Fruit fly (Drosophila melanogaster) whole organism, embryonic: ENCODE data around the gene CG10341.

Experiments used
- Abd-B ChIP-seq: fragments of 200-800 bp; sonication (Bioruptor generic); optimal IDR thresholded peaks from 2 replicates; lab custom pipeline; 2018; ENCODE audit warnings: missing biosample characterization, mild to moderate bottlenecking, missing genetic modification characterization, moderate library complexity
- CG10267 ChIP-seq: fragments of 200-800 bp; sonication (Bioruptor generic); optimal IDR thresholded peaks from 2 replicates; lab custom pipeline; 2018; ENCODE audit warnings: missing biosample characterization, mild to moderate bottlenecking, missing genetic modification characterization, moderate library complexity
- CG12104 ChIP-seq: fragments of 200-800 bp; sonication (Bioruptor generic); optimal IDR thresholded peaks from 3 replicates; lab custom pipeline; 2016; ENCODE audit warnings: missing biosample characterization, missing genetic modification characterization
- CG12744 ChIP-seq: fragments of 200-800 bp; sonication (Bioruptor generic); optimal IDR thresholded peaks from 2 replicates; lab custom pipeline; 2016; ENCODE audit warnings: missing biosample characterization, missing genetic modification characterization
- CG13624 ChIP-seq: fragments of 200-800 bp; sonication (Bioruptor generic); optimal IDR thresholded peaks from 2 replicates; lab custom pipeline; 2016; ENCODE audit warnings: missing biosample characterization, missing genetic modification characterization
- CG1603 ChIP-seq: fragments of 200-800 bp; sonication (Bioruptor generic); optimal IDR thresholded peaks from 2 replicates; lab custom pipeline; 2019; ENCODE audit warnings: missing biosample characterization, mild to moderate bottlenecking, missing genetic modification characterization, moderate library complexity
- CG17802 ChIP-seq: fragments of 200-800 bp; sonication (Bioruptor generic); optimal IDR thresholded peaks from 2 replicates; lab custom pipeline; 2018; ENCODE audit warnings: missing biosample characterization, mild to moderate bottlenecking, missing genetic modification characterization, moderate library complexity
- CG2712 ChIP-seq: fragments of 200-800 bp; optimal IDR thresholded peaks from 3 replicates; lab custom pipeline; 2019; ENCODE audit warnings: missing biosample characterization, mild to moderate bottlenecking, missing genetic modification characterization, moderate library complexity
- CG31224 ChIP-seq: fragments of 200-800 bp; sonication (Bioruptor generic); IDR thresholded peaks from 2 replicates; pipeline ENCODE4 v1.3.6; 2022; ENCODE audit warnings: missing biosample characterization, missing genetic modification characterization
- CG32772 ChIP-seq: fragments of 200-800 bp; sonication (Bioruptor generic); IDR thresholded peaks from 2 replicates; pipeline ENCODE4 v1.3.6; 2022; ENCODE audit warnings: missing biosample characterization, missing genetic modification characterization
- CG42726 ChIP-seq: fragments of 200-800 bp; sonication (Bioruptor generic); IDR thresholded peaks from 2 replicates; pipeline ENCODE4 v1.3.6; 2022; ENCODE audit warnings: missing biosample characterization, missing genetic modification characterization; ENCODE audit not compliant: partially characterized antibody
- CG4328 ChIP-seq: fragments of 200-800 bp; sonication (Bioruptor generic); optimal IDR thresholded peaks from 3 replicates; lab custom pipeline; 2017; ENCODE audit warnings: missing biosample characterization, missing genetic modification reagents, missing genetic modification characterization
- CG6854 ChIP-seq: fragments of 200-800 bp; sonication (Bioruptor generic); optimal IDR thresholded peaks from 3 replicates; lab custom pipeline; 2017; ENCODE audit warnings: missing biosample characterization, mild to moderate bottlenecking, missing genetic modification characterization
- CG7271 ChIP-seq: fragments of 200-800 bp; sonication (Bioruptor generic); optimal IDR thresholded peaks from 2 replicates; lab custom pipeline; 2018; ENCODE audit warnings: missing biosample characterization, mild to moderate bottlenecking, missing genetic modification characterization, moderate library complexity
- CG7556 ChIP-seq: fragments of 200-800 bp; sonication (Bioruptor generic); optimal IDR thresholded peaks from 2 replicates; lab custom pipeline; 2017; ENCODE audit warnings: missing biosample characterization, mild to moderate bottlenecking, missing genetic modification characterization
- CG8089 ChIP-seq: fragments of 200-800 bp; sonication (Bioruptor generic); optimal IDR thresholded peaks from 3 replicates; lab custom pipeline; 2016; ENCODE audit warnings: missing biosample characterization, missing genetic modification characterization
- CG8290 ChIP-seq, 3 experiments: fragments of 200-800 bp; sonication (Bioruptor generic); optimal IDR thresholded peaks; 2 replicates each; lab custom pipeline; 2016 to 2019; ENCODE audit warnings: missing biosample characterization in 3 of 3, missing genetic modification characterization in 3 of 3, mild to moderate bottlenecking in 2 of 3, moderate library complexity in 1 of 3
- CG9876 ChIP-seq: fragments of 200-800 bp; sonication (Bioruptor generic); optimal IDR thresholded peaks from 2 replicates; lab custom pipeline; 2016; ENCODE audit warnings: missing biosample characterization, missing genetic modification characterization
- Dll ChIP-seq: fragments of 200-800 bp; sonication (Bioruptor generic); IDR thresholded peaks from 4 replicates; pipeline ENCODE4 v1.3.6; 2022; ENCODE audit warnings: missing biosample characterization, missing genetic modification characterization; ENCODE audit not compliant: partially characterized antibody
- Dref ChIP-seq: fragments of 200-800 bp; sonication (Bioruptor generic); IDR thresholded peaks from 2 replicates; pipeline ENCODE4 v1.3.6; 2022; ENCODE audit warnings: missing biosample characterization, missing genetic modification characterization
- Drgx ChIP-seq: fragments of 200-800 bp; sonication (Bioruptor generic); IDR thresholded peaks from 2 replicates; pipeline ENCODE4 v1.3.6; 2022; ENCODE audit warnings: missing biosample characterization, missing genetic modification characterization
- E2f2 ChIP-seq: fragments of 200-800 bp; sonication (Bioruptor generic); IDR thresholded peaks from 2 replicates; pipeline ENCODE4 v1.3.6; 2022; ENCODE audit warnings: missing biosample characterization, missing genetic modification characterization
- Gug ChIP-seq: fragments of 200-800 bp; sonication (Bioruptor generic); IDR thresholded peaks from 4 replicates; pipeline ENCODE4 v1.3.6; 2022; ENCODE audit warnings: missing biosample characterization, missing genetic modification characterization
- HLH4C ChIP-seq: fragments of 200-800 bp; sonication (Bioruptor generic); IDR thresholded peaks from 3 replicates; pipeline ENCODE4 v1.3.6; 2022; ENCODE audit warnings: missing biosample characterization, missing genetic modification characterization; ENCODE audit not compliant: partially characterized antibody
- Jarid2 ChIP-seq: fragments of 200-800 bp; sonication (Bioruptor generic); optimal IDR thresholded peaks from 3 replicates; lab custom pipeline; 2017; ENCODE audit warnings: mild to moderate bottlenecking, missing biosample characterization, missing genetic modification reagents, missing genetic modification characterization
- MBD-R2 ChIP-seq: fragments of 200-800 bp; sonication (Bioruptor generic); IDR thresholded peaks from 2 replicates; pipeline ENCODE4 v1.3.6; 2022; ENCODE audit warnings: missing biosample characterization, missing genetic modification characterization
- MTF-1 ChIP-seq: fragments of 200-800 bp; sonication (Bioruptor generic); optimal IDR thresholded peaks from 2 replicates; lab custom pipeline; 2018; ENCODE audit warnings: missing biosample characterization, mild to moderate bottlenecking, missing genetic modification characterization, borderline replicate concordance
- NK7.1 ChIP-seq: fragments of 200-800 bp; sonication (Bioruptor generic); optimal IDR thresholded peaks from 3 replicates; lab custom pipeline; 2016; ENCODE audit warnings: missing biosample characterization, missing genetic modification characterization
- Scr ChIP-seq: fragments of 200-800 bp; sonication (Bioruptor generic); IDR thresholded peaks from 2 replicates; pipeline ENCODE4 v1.3.6; 2022; ENCODE audit warnings: missing biosample characterization, missing genetic modification characterization; ENCODE audit not compliant: partially characterized antibody
- YL-1 ChIP-seq: fragments of 200-800 bp; sonication (Bioruptor generic); optimal IDR thresholded peaks from 3 replicates; lab custom pipeline; 2017; ENCODE audit warnings: missing biosample characterization, mild to moderate bottlenecking, missing genetic modification characterization
- ac ChIP-seq: fragments of 200-800 bp; sonication (Bioruptor generic); optimal IDR thresholded peaks from 3 replicates; lab custom pipeline; 2017; ENCODE audit warnings: missing biosample characterization, mild to moderate bottlenecking, missing genetic modification characterization
- ara ChIP-seq: fragments of 200-800 bp; sonication (Bioruptor generic); IDR thresholded peaks from 2 replicates; pipeline ENCODE4 v1.3.6; 2022; ENCODE audit warnings: missing biosample characterization, missing genetic modification characterization
- chinmo ChIP-seq: fragments of 200-800 bp; sonication (Bioruptor generic); IDR thresholded peaks from 4 replicates; pipeline ENCODE4 v1.3.6; 2022; ENCODE audit warnings: missing biosample characterization, missing genetic modification characterization; ENCODE audit not compliant: partially characterized antibody
- crol ChIP-seq: fragments of 200-800 bp; sonication (Bioruptor generic); IDR thresholded peaks from 2 replicates; pipeline ENCODE4 v1.3.6; 2022; ENCODE audit warnings: missing biosample characterization, missing genetic modification characterization
- dysf ChIP-seq: fragments of 200-800 bp; sonication (Bioruptor generic); IDR thresholded peaks from 3 replicates; pipeline ENCODE4 v1.3.6; 2022; ENCODE audit warnings: missing biosample characterization, missing genetic modification characterization
- ewg ChIP-seq: fragments of 200-800 bp; sonication (Bioruptor generic); optimal IDR thresholded peaks from 3 replicates; lab custom pipeline; 2017; ENCODE audit warnings: mild to moderate bottlenecking, missing biosample characterization, missing genetic modification reagents, missing genetic modification characterization
- ftz-f1 ChIP-seq: fragments of 200-800 bp; sonication (Bioruptor generic); optimal IDR thresholded peaks from 2 replicates; lab custom pipeline; 2016; ENCODE audit warnings: missing biosample characterization, missing genetic modification characterization
- hb ChIP-seq: fragments of 200-800 bp; sonication (Bioruptor generic); IDR thresholded peaks from 3 replicates; pipeline ENCODE4 v1.3.6; 2022; ENCODE audit warnings: missing biosample characterization, missing genetic modification characterization; ENCODE audit not compliant: partially characterized antibody
- knrl ChIP-seq: fragments of 200-800 bp; sonication (Bioruptor generic); IDR thresholded peaks from 3 replicates; pipeline ENCODE4 v1.3.6; 2022; ENCODE audit warnings: missing biosample characterization, missing genetic modification characterization; ENCODE audit not compliant: partially characterized antibody
- lbe ChIP-seq: fragments of 200-800 bp; sonication (Bioruptor generic); optimal IDR thresholded peaks from 2 replicates; lab custom pipeline; 2016; ENCODE audit warnings: missing biosample characterization, mild to moderate bottlenecking, missing genetic modification characterization
- lola ChIP-seq, 3 experiments: fragments of >200 bp in 2 of 3; fragments of 200-800 bp in 1 of 3; sonication (Bioruptor generic) in 1 of 3; optimal IDR thresholded peaks; 2 replicates each; lab custom pipeline; 2017 to 2019; ENCODE audit warnings: missing biosample characterization in 3 of 3, missing genetic modification characterization in 3 of 3, mild to moderate bottlenecking in 1 of 3, moderate library complexity in 1 of 3
- mirr ChIP-seq: fragments of 200-800 bp; sonication (Bioruptor generic); optimal IDR thresholded peaks from 3 replicates; lab custom pipeline; 2018; ENCODE audit warnings: missing biosample characterization, mild to moderate bottlenecking, missing genetic modification characterization
- nom ChIP-seq: fragments of 200-800 bp; sonication (Bioruptor generic); optimal IDR thresholded peaks from 2 replicates; lab custom pipeline; 2017; ENCODE audit warnings: missing biosample characterization, missing genetic modification characterization, mild to moderate bottlenecking, moderate library complexity, missing genetic modification reagents
- prd ChIP-seq, 3 experiments: fragments of >200 bp in 2 of 3; fragments of 200-800 bp in 1 of 3; sonication (Bioruptor generic) in 1 of 3; optimal IDR thresholded peaks in 2 of 3; IDR thresholded peaks in 1 of 3; 2 replicates in 2 of 3; 3 replicates in 1 of 3; pipeline versions ENCODE4 v1.3.6 to Lab custom; 2017 to 2022; ENCODE audit warnings: missing biosample characterization in 1 of 3, missing genetic modification characterization in 1 of 3
- shn ChIP-seq: fragments of 200-800 bp; sonication (Bioruptor generic); optimal IDR thresholded peaks from 3 replicates; lab custom pipeline; 2016; ENCODE audit warnings: missing biosample characterization, missing genetic modification characterization
- ssp ChIP-seq: fragments of 200-800 bp; sonication (Bioruptor generic); IDR thresholded peaks from 2 replicates; pipeline ENCODE4 v1.3.6; 2022; ENCODE audit warnings: missing biosample characterization, missing genetic modification characterization
- tin ChIP-seq: fragments of 200-800 bp; sonication (Bioruptor generic); optimal IDR thresholded peaks from 3 replicates; lab custom pipeline; 2016; ENCODE audit warnings: missing biosample characterization, missing genetic modification characterization
- unpg ChIP-seq: fragments of 200-800 bp; sonication (Bioruptor generic); optimal IDR thresholded peaks from 3 replicates; lab custom pipeline; 2018; ENCODE audit warnings: missing biosample characterization, mild to moderate bottlenecking, missing genetic modification characterization, moderate library complexity
- zf30C ChIP-seq: fragments of 200-800 bp; sonication (Bioruptor generic); optimal IDR thresholded peaks from 3 replicates; lab custom pipeline; 2018; ENCODE audit warnings: missing biosample characterization, mild to moderate bottlenecking, missing genetic modification characterization

CG10341 gene

DNA sequence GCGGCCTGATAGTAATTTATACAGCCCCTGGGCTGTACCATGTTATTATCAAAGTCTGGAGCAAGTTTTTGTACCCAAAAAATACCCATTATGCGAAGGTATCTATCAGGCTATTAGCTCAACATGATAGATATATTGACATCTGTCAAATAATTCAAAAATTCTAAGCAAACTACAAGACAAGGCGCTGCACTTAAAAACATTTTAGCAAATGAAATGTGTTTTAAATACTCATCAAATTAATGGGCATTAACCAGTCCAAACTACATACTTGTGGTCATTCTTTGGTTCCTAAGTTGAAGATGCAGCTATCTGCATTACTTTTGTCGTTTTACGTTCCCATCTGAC lies 45.2 kb upstream of the CG10341 start (continued):
- TF ChIP-seq CG7556 (GFP tag; lab: Kevin White, UChicago), result peak; percentile 32
- peak; percentile 4 for TF ChIP-seq CG8290 (GFP tag; optimal IDR thresholded peaks at IDR 0.05; lab: Kevin White, UChicago)
- peak in 1 of 2 experiments; percentile 52 for TF ChIP-seq CG8290 (tag; optimal IDR thresholded peaks at IDR 0.05; lab: Kevin White, UChicago)
- TF ChIP-seq E2f2 (GFP tag; lab: Robert Waterston, UW), result no peak
- peak; percentile 92 for TF ChIP-seq lbe (GFP tag; lab: Kevin White, UChicago)
- 0 out of 2 replicates have a peak, but pooled peaks have one; percentile 12 for TF ChIP-seq crol (GFP tag; lab: Robert Waterston, UW)
- TF ChIP-seq ewg, result peak; percentile 43
- TF ChIP-seq CG17802 (tag; lab: Kevin White, UChicago), result peak; percentile 66
- peak in 1 of 3 experiments; percentile 58 for TF ChIP-seq lola (GFP tag; optimal IDR thresholded peaks at IDR 0.05; lab: Kevin White, UChicago)
- no peak for TF ChIP-seq YL-1 (GFP tag; lab: Kevin White, UChicago)
- TF ChIP-seq CG9876 (GFP tag; lab: Kevin White, UChicago), result no peak
- TF ChIP-seq Dref, result no peak
- peak; percentile 48 for TF ChIP-seq unpg (GFP tag; lab: Kevin White, UChicago)
- TF ChIP-seq prd (optimal IDR thresholded peaks at IDR 0.05; lab: Kevin White, UChicago), result no peak
- peak; percentile 94 for TF ChIP-seq prd (GFP tag; IDR thresholded peaks at IDR 0.05; lab: Robert Waterston, UW)
- TF ChIP-seq CG31224 (GFP tag; lab: Robert Waterston, UW), result peak; percentile 61
- peak; percentile 69 for TF ChIP-seq CG10267
- peak; percentile 69; the same call in 1 of the 3 replicates for TF ChIP-seq dysf
- peak; percentile 49; the same call in 2 of the 4 replicates for TF ChIP-seq Gug (GFP tag; lab: Robert Waterston, UW)
- peak; percentile 58 for TF ChIP-seq tin
- TF ChIP-seq ssp (GFP tag; lab: Robert Waterston, UW), result peak; percentile 69
- TF ChIP-seq ftz-f1 (GFP tag; lab: Kevin White, UChicago), result no peak
- TF ChIP-seq shn (GFP tag; lab: Kevin White, UChicago), result no peak
- TF ChIP-seq MBD-R2 (GFP tag; lab: Robert Waterston, UW), result no peak
- no peak for TF ChIP-seq Jarid2
- TF ChIP-seq CG7271 (tag; lab: Kevin White, UChicago), result peak; percentile 51
- peak; percentile 41 for TF ChIP-seq Drgx (GFP tag; lab: Robert Waterston, UW)
- TF ChIP-seq Scr (GFP tag; lab: Robert Waterston, UW), result no peak
- peak; percentile 52 for TF ChIP-seq CG12104 (GFP tag; lab: Kevin White, UChicago)
- TF ChIP-seq zf30C (GFP tag; lab: Kevin White, UChicago), result no peak
- TF ChIP-seq chinmo (GFP tag; lab: Robert Waterston, UW), result no peak
- no peak for TF ChIP-seq CG6854
- peak; percentile 5 for TF ChIP-seq NK7.1 (GFP tag; lab: Kevin White, UChicago)
- TF ChIP-seq CG13624 (GFP tag; lab: Kevin White, UChicago), result peak; percentile 70
- peak; percentile 93 for TF ChIP-seq CG2712 (tag; lab: Kevin White, UChicago)
- TF ChIP-seq ara (GFP tag; lab: Robert Waterston, UW), result peak; percentile 91
- TF ChIP-seq CG12744, result no peak
- TF ChIP-seq nom, result no peak
- no peak for TF ChIP-seq mirr
- no peak for TF ChIP-seq Dll (GFP tag; lab: Robert Waterston, UW)
- peak; percentile 84 for TF ChIP-seq CG32772
- peak; percentile 40 for TF ChIP-seq MTF-1 (GFP tag; lab: Kevin White, UChicago)
- no peak for TF ChIP-seq HLH4C (GFP tag; lab: Robert Waterston, UW)
- TF ChIP-seq CG42726 (GFP tag; lab: Robert Waterston, UW), result no peak
- no peak for TF ChIP-seq CG8089
- TF ChIP-seq hb (GFP tag; lab: Robert Waterston, UW), result no peak
- TF ChIP-seq knrl (GFP tag; lab: Robert Waterston, UW), result no peak
- no peak for TF ChIP-seq CG4328
- TF ChIP-seq CG1603 (tag; lab: Kevin White, UChicago), result peak; percentile 77
- peak; percentile 70 for TF ChIP-seq Abd-B (GFP tag; lab: Kevin White, UChicago)
- no peak for TF ChIP-seq ac (GFP tag; lab: Kevin White, UChicago)
